Worm (Caenorhabditis elegans) whole organism, early embryonic: Measurements from ENCODE around the gene nhr-272.

ENCODE experiments used
- B0310.2 ChIP-seq: sonication (generic microtip); optimal IDR thresholded peaks from 2 replicates; lab custom pipeline; 2016; ENCODE audit warnings: mild to moderate bottlenecking, missing genetic modification characterization, missing compliant biosample characterization
- F13C5.2 ChIP-seq: sonication (generic microtip); optimal IDR thresholded peaks from 2 replicates; lab custom pipeline; 2017; ENCODE audit warnings: mild to moderate bottlenecking, missing genetic modification characterization, inconsistent platforms, missing compliant biosample characterization
- ama-1 ChIP-seq: fragments of 150-350 bp; optimal IDR thresholded peaks from 2 replicates; lab custom pipeline; 2014
- flt-1 ChIP-seq: fragments of 200-800 bp; sonication (Bioruptor generic); IDR thresholded peaks from 2 replicates; pipeline ENCODE4 v1.3.6; 2022; ENCODE audit warnings: missing genetic modification characterization, missing compliant biosample characterization
- hmbx-1 ChIP-seq: sonication (generic microtip); optimal IDR thresholded peaks from 2 replicates; lab custom pipeline; 2016; ENCODE audit warnings: mild to moderate bottlenecking, missing genetic modification characterization, missing compliant biosample characterization
- hmg-4 ChIP-seq: fragments of 200-800 bp; sonication (Bioruptor generic); optimal IDR thresholded peaks from 2 replicates; lab custom pipeline; 2018; ENCODE audit warnings: mild to moderate bottlenecking, missing genetic modification characterization, missing compliant biosample characterization
- hnd-1 ChIP-seq: sonication (generic microtip); optimal IDR thresholded peaks from 2 replicates; lab custom pipeline; 2016; ENCODE audit warnings: missing genetic modification characterization, missing compliant biosample characterization
- scrt-1 ChIP-seq: fragments of 200-800 bp; sonication (Bioruptor generic); IDR thresholded peaks from 2 replicates; pipeline ENCODE4 v1.3.6; 2022; ENCODE audit warnings: missing genetic modification characterization, missing compliant biosample characterization
- tbx-11 ChIP-seq: fragments of 200-800 bp; sonication (Bioruptor generic); IDR thresholded peaks from 2 replicates; pipeline ENCODE4 v1.3.6; 2022; ENCODE audit warnings: missing genetic modification characterization, missing compliant biosample characterization
- tbx-37 ChIP-seq: fragments of 200-800 bp; sonication (Bioruptor generic); conservative IDR thresholded peaks from 2 replicates; pipeline ENCODE4 v1.3.6; 2022; ENCODE audit warnings: missing genetic modification reagents, missing genetic modification characterization, missing compliant biosample characterization
- tra-4 ChIP-seq: sonication (generic microtip); optimal IDR thresholded peaks from 2 replicates; lab custom pipeline; 2017; ENCODE audit warnings: missing genetic modification characterization, missing compliant biosample characterization

ce11 chrX:12749530-12750240 is 45.1 kb upstream of the nhr-272 start, which contains the start of gene pgp-14:
- TF ChIP-seq scrt-1 (no peak), flt-1 (no peak), tra-4 (no peak), ama-1 (lab: Kevin White, UChicago) (no peak), B0310.2 (tag; lab: Kevin White, UChicago) (no peak), tbx-37 (GFP tag; lab: Robert Waterston, UW) (no peak), hmbx-1 (tag; lab: Kevin White, UChicago) (no peak), hmg-4 (GFP tag; lab: Kevin White, UChicago) (no peak), tbx-11 (GFP tag; lab: Robert Waterston, UW) (no peak), hnd-1 (tag; lab: Kevin White, UChicago) (no peak), F13C5.2 (tag; lab: Kevin White, UChicago) (no peak)
